Worm (Caenorhabditis elegans) whole organism, L1 larva: Measurements from ENCODE around the gene T25E12.16.
A peak's percentile ranks its signal among the peaks of the same experiment; 100 is the strongest.

Experiments
- ceh-8 ChIP-seq: fragments of 200-800 bp; sonication (Bioruptor generic); optimal IDR thresholded peaks from 2 replicates; lab custom pipeline; 2018; ENCODE audit warnings: mild to moderate bottlenecking, missing genetic modification characterization, moderate library complexity, missing compliant biosample characterization
- egl-13 ChIP-seq: sonication (generic microtip); optimal IDR thresholded peaks from 2 replicates; lab custom pipeline; 2016; ENCODE audit warnings: missing genotype, missing genetic modification reagents, missing genetic modification characterization, missing compliant biosample characterization
- ets-5 ChIP-seq: fragments of 200-800 bp; sonication (Bioruptor generic); IDR thresholded peaks from 2 replicates; pipeline ENCODE4 v1.3.6; 2022; ENCODE audit warnings: missing genetic modification characterization, missing compliant biosample characterization
- fkh-8 ChIP-seq: sonication (generic microtip); optimal IDR thresholded peaks from 2 replicates; lab custom pipeline; 2016; ENCODE audit warnings: mild to moderate bottlenecking, missing genetic modification characterization, missing compliant biosample characterization
- hpl-2 ChIP-seq: fragments of 150-350 bp; optimal IDR thresholded peaks from 2 replicates; lab custom pipeline; 2014; ENCODE audit warnings: missing biosample characterization, missing genetic modification reagents, missing genetic modification characterization
- lin-13 ChIP-seq: fragments of 150-350 bp; optimal IDR thresholded peaks from 2 replicates; lab custom pipeline; 2014; ENCODE audit warnings: missing biosample characterization, missing genetic modification reagents, missing genetic modification characterization
- mab-9 ChIP-seq: fragments of 200-800 bp; sonication (Bioruptor generic); IDR thresholded peaks from 2 replicates; pipeline ENCODE4 v1.3.6; 2022; ENCODE audit warnings: missing genetic modification reagents, missing genetic modification characterization, missing compliant biosample characterization
- mep-1 ChIP-seq: fragments of 150-350 bp; optimal IDR thresholded peaks from 2 replicates; lab custom pipeline; 2014; ENCODE audit warnings: missing biosample characterization, missing genetic modification characterization
- nhr-237 ChIP-seq: fragments of 150-350 bp; optimal IDR thresholded peaks from 2 replicates; lab custom pipeline; 2014; ENCODE audit warnings: missing biosample characterization, missing genetic modification characterization
- pqm-1 ChIP-seq: sonication (generic microtip); optimal IDR thresholded peaks from 3 replicates; lab custom pipeline; 2017; ENCODE audit warnings: missing biosample characterization, missing genetic modification characterization
- snu-23 ChIP-seq: sonication (generic microtip); optimal IDR thresholded peaks from 2 replicates; lab custom pipeline; 2016; ENCODE audit warnings: missing genetic modification characterization, missing compliant biosample characterization
- sox-4 ChIP-seq: sonication (generic microtip); optimal IDR thresholded peaks from 2 replicates; lab custom pipeline; 2016; ENCODE audit warnings: missing genetic modification characterization, missing compliant biosample characterization
- unc-62 ChIP-seq: fragments of 150-350 bp; optimal IDR thresholded peaks from 2 replicates; lab custom pipeline; 2014; ENCODE audit warnings: missing biosample characterization, missing genetic modification reagents, missing genetic modification characterization
- unc-86 ChIP-seq: sonication (generic microtip); optimal IDR thresholded peaks from 2 replicates; lab custom pipeline; 2016; ENCODE audit warnings: missing genetic modification characterization, missing compliant biosample characterization
- unc-98 ChIP-seq: fragments of 200-800 bp; sonication (Bioruptor generic); IDR thresholded peaks from 2 replicates; pipeline ENCODE4 v1.3.6; 2022; ENCODE audit warnings: missing genetic modification characterization, missing compliant biosample characterization
- xbp-1 ChIP-seq: sonication (generic microtip); optimal IDR thresholded peaks from 2 replicates; lab custom pipeline; 2016; ENCODE audit warnings: missing genetic modification characterization, missing compliant biosample characterization
- zag-1 ChIP-seq: fragments of 150-350 bp; optimal IDR thresholded peaks from 2 replicates; lab custom pipeline; 2014; ENCODE audit warnings: missing biosample characterization, missing genetic modification characterization

The T25E12.16 gene

ce11 chrV:16692988-16693387, 40.6 kb downstream of the T25E12.16 start:
- TF ChIP-seq xbp-1 (tag; lab: Kevin White, UChicago) (no peak), pqm-1 (tag; lab: Kevin White, UChicago) (no peak), mab-9 (GFP tag; lab: Robert Waterston, UW) (no peak), ceh-8 (peak; percentile 56)

- no peak for TF ChIP-seq mep-1 (tag; lab: Kevin White, UChicago)
- TF ChIP-seq unc-98 (GFP tag; lab: Robert Waterston, UW), result no peak
- TF ChIP-seq pqm-1 (tag; lab: Kevin White, UChicago), result no peak
- no peak for TF ChIP-seq ets-5 (GFP tag; lab: Robert Waterston, UW)
- no peak for TF ChIP-seq sox-4 (tag; lab: Kevin White, UChicago)
These were observed 46.4 kb downstream of the T25E12.16 start, which contains the start of gene srz-102 for ce11 chrV:16687227-16687626. Gene srz-102, plus strand, starts transcription at chrV:16687527.

ce11 chrV:16685725-16686124, 47.9 kb downstream of the T25E12.16 start, which contains the start of gene srw-43:
Gene srw-43, plus strand, starts transcription at chrV:16686025.
- TF ChIP-seq snu-23 (GFP tag; lab: Kevin White, UChicago) (no peak), fkh-8 (tag; lab: Kevin White, UChicago) (no peak), unc-62 (no peak), zag-1 (tag; lab: Kevin White, UChicago) (no peak)

ce11 chrV:16683359-16683758, 50.2 kb downstream of the T25E12.16 start:
- TF ChIP-seq egl-13 (tag; lab: Kevin White, UChicago) (no peak), hpl-2 (GFP tag; lab: Kevin White, UChicago) (no peak), unc-86 (tag; lab: Kevin White, UChicago) (no peak), lin-13 (no peak), nhr-237 (tag; lab: Kevin White, UChicago) (no peak)
